Fruit fly (Drosophila melanogaster) whole organism, embryonic: ENCODE data around the gene CG17028.

ENCODE experiments used
- Antp ChIP-seq: fragments of 200-800 bp; sonication (Bioruptor generic); optimal IDR thresholded peaks from 3 replicates; lab custom pipeline; 2016; ENCODE audit warnings: missing biosample characterization, missing genetic modification characterization
- Atf3 ChIP-seq: fragments of 200-800 bp; sonication (Bioruptor generic); optimal IDR thresholded peaks from 3 replicates; lab custom pipeline; 2016; ENCODE audit warnings: missing biosample characterization, missing genetic modification characterization
- Blimp-1 ChIP-seq: fragments of 200-800 bp; sonication (Bioruptor generic); optimal IDR thresholded peaks from 3 replicates; lab custom pipeline; 2018; ENCODE audit warnings: missing biosample characterization, missing genetic modification characterization, mild to moderate bottlenecking, moderate library complexity, missing genetic modification reagents
- BtbVII ChIP-seq: fragments of 200-800 bp; sonication (Bioruptor generic); optimal IDR thresholded peaks from 3 replicates; lab custom pipeline; 2017; ENCODE audit warnings: missing biosample characterization, mild to moderate bottlenecking, missing genetic modification characterization
- CG10654 ChIP-seq: fragments of 200-800 bp; sonication (Bioruptor generic); optimal IDR thresholded peaks from 2 replicates; lab custom pipeline; 2016; ENCODE audit warnings: missing biosample characterization, missing genetic modification characterization
- CG13287 ChIP-seq: fragments of 200-800 bp; sonication (Bioruptor generic); IDR thresholded peaks from 2 replicates; pipeline ENCODE4 v1.3.6; 2022; ENCODE audit warnings: missing biosample characterization, missing genetic modification characterization; ENCODE audit not compliant: partially characterized antibody
- CG14441 ChIP-seq: fragments of 200-800 bp; sonication (Bioruptor generic); IDR thresholded peaks from 2 replicates; pipeline ENCODE4 v1.3.6; 2022; ENCODE audit warnings: missing biosample characterization, missing genetic modification characterization
- CG14860 ChIP-seq: fragments of 200-800 bp; sonication (Bioruptor generic); IDR thresholded peaks from 3 replicates; pipeline ENCODE4 v1.3.6; 2022; ENCODE audit warnings: missing biosample characterization, missing genetic modification characterization; ENCODE audit not compliant: partially characterized antibody
- CG16813 ChIP-seq: fragments of 200-800 bp; sonication (Bioruptor generic); IDR thresholded peaks from 3 replicates; pipeline ENCODE4 v1.3.6; 2022; ENCODE audit warnings: missing biosample characterization, missing genetic modification characterization; ENCODE audit not compliant: partially characterized antibody
- CG18619 ChIP-seq: fragments of 200-800 bp; sonication (Bioruptor generic); optimal IDR thresholded peaks from 3 replicates; lab custom pipeline; 2017; ENCODE audit warnings: missing biosample characterization, mild to moderate bottlenecking, missing genetic modification characterization
- CG2199 ChIP-seq: fragments of 200-800 bp; sonication (Bioruptor generic); IDR thresholded peaks from 3 replicates; pipeline ENCODE4 v1.3.6; 2022; ENCODE audit warnings: missing biosample characterization, missing genetic modification characterization
- CG32767 ChIP-seq: fragments of 200-800 bp; sonication (Bioruptor generic); IDR thresholded peaks from 2 replicates; pipeline ENCODE4 v1.3.6; 2022; ENCODE audit warnings: missing biosample characterization, missing genetic modification characterization
- CG4360 ChIP-seq: fragments of 200-800 bp; sonication (Bioruptor generic); IDR thresholded peaks from 2 replicates; pipeline ENCODE4 v1.3.6; 2022; ENCODE audit warnings: missing biosample characterization, missing genetic modification characterization
- CG4730 ChIP-seq: fragments of 200-800 bp; sonication (Bioruptor generic); IDR thresholded peaks from 2 replicates; pipeline ENCODE4 v1.3.6; 2022; ENCODE audit warnings: missing biosample characterization, missing genetic modification characterization
- CG7745 ChIP-seq: fragments of 200-800 bp; sonication (Bioruptor generic); optimal IDR thresholded peaks from 2 replicates; lab custom pipeline; 2018; ENCODE audit warnings: missing biosample characterization, mild to moderate bottlenecking, missing genetic modification characterization, moderate library complexity
- CG8359 ChIP-seq: fragments of 200-800 bp; sonication (Bioruptor generic); optimal IDR thresholded peaks from 2 replicates; lab custom pipeline; 2017; ENCODE audit warnings: missing biosample characterization, mild to moderate bottlenecking, missing genetic modification characterization, borderline replicate concordance
- Dip3 ChIP-seq: fragments of 200-800 bp; sonication (Bioruptor generic); optimal IDR thresholded peaks from 3 replicates; lab custom pipeline; 2016; ENCODE audit warnings: missing biosample characterization, missing genetic modification characterization
- Hr51 ChIP-seq, 2 experiments: fragments of 200-800 bp; sonication (Bioruptor generic); optimal IDR thresholded peaks; 2 replicates in 1 of 2; 3 replicates in 1 of 2; lab custom pipeline; 2016 to 2018; ENCODE audit warnings: missing biosample characterization in 2 of 2, missing genetic modification characterization in 2 of 2, mild to moderate bottlenecking in 1 of 2, moderate library complexity in 1 of 2
- Lpt ChIP-seq: fragments of >200 bp; optimal IDR thresholded peaks from 2 replicates; lab custom pipeline; 2018; ENCODE audit warnings: missing biosample characterization, missing genetic modification characterization
- MESR4 ChIP-seq: fragments of 200-800 bp; sonication (Bioruptor generic); optimal IDR thresholded peaks from 2 replicates; lab custom pipeline; 2018; ENCODE audit warnings: missing biosample characterization, mild to moderate bottlenecking, missing genetic modification characterization, moderate library complexity
- Med ChIP-seq: fragments of 200-800 bp; sonication (Bioruptor generic); peaks from one replicate; lab custom pipeline; 2016; ENCODE audit warnings: missing biosample characterization, missing genetic modification characterization, mild to moderate bottlenecking, inconsistent platforms, moderate library complexity
- Pdp1 ChIP-seq, 2 experiments: fragments of 200-800 bp; sonication (Bioruptor generic); optimal IDR thresholded peaks; 3 replicates each; lab custom pipeline; 2016; ENCODE audit warnings: missing biosample characterization in 2 of 2, missing genetic modification characterization in 2 of 2, mild to moderate bottlenecking in 1 of 2, moderate library complexity in 1 of 2
- Spps ChIP-seq: fragments of 200-800 bp; sonication (Bioruptor generic); optimal IDR thresholded peaks from 2 replicates; lab custom pipeline; 2018; ENCODE audit warnings: missing biosample characterization, mild to moderate bottlenecking, missing genetic modification characterization
- Sry-δ ChIP-seq: fragments of 200-800 bp; sonication (Bioruptor generic); optimal IDR thresholded peaks from 2 replicates; lab custom pipeline; 2016; ENCODE audit warnings: missing biosample characterization, missing genetic modification characterization
- bcd ChIP-seq: fragments of 200-800 bp; sonication (Bioruptor generic); optimal IDR thresholded peaks from 2 replicates; lab custom pipeline; 2017; ENCODE audit warnings: missing biosample characterization, mild to moderate bottlenecking, missing genetic modification characterization
- crp ChIP-seq, 2 experiments: fragments of 200-800 bp; sonication (Bioruptor generic); optimal IDR thresholded peaks; 2 replicates in 1 of 2; 3 replicates in 1 of 2; lab custom pipeline; 2017; ENCODE audit warnings: missing biosample characterization in 2 of 2, missing genetic modification characterization in 2 of 2, mild to moderate bottlenecking in 1 of 2, moderate library complexity in 1 of 2
- disco-r ChIP-seq: fragments of 200-800 bp; sonication (Bioruptor generic); optimal IDR thresholded peaks from 2 replicates; lab custom pipeline; 2016; ENCODE audit warnings: missing biosample characterization, missing genetic modification characterization
- esg ChIP-seq: fragments of 200-800 bp; sonication (Bioruptor generic); conservative IDR thresholded peaks from 2 replicates; pipeline ENCODE4 v1.3.6; 2022; ENCODE audit warnings: missing biosample characterization, missing genetic modification characterization
- ewg ChIP-seq: fragments of 200-800 bp; sonication (Bioruptor generic); optimal IDR thresholded peaks from 3 replicates; lab custom pipeline; 2017; ENCODE audit warnings: mild to moderate bottlenecking, missing biosample characterization, missing genetic modification reagents, missing genetic modification characterization
- fd96Cb ChIP-seq: fragments of 200-800 bp; sonication (Bioruptor generic); optimal IDR thresholded peaks from 2 replicates; lab custom pipeline; 2018; ENCODE audit warnings: missing biosample characterization, mild to moderate bottlenecking, missing genetic modification characterization, moderate library complexity
- fu2 ChIP-seq: fragments of 200-800 bp; sonication (Bioruptor generic); optimal IDR thresholded peaks from 2 replicates; lab custom pipeline; 2016; ENCODE audit warnings: missing biosample characterization, missing genetic modification characterization
- h ChIP-seq: fragments of >200 bp; optimal IDR thresholded peaks from 2 replicates; lab custom pipeline; 2017
- hb ChIP-seq: fragments of 200-800 bp; sonication (Bioruptor generic); IDR thresholded peaks from 3 replicates; pipeline ENCODE4 v1.3.6; 2022; ENCODE audit warnings: missing biosample characterization, missing genetic modification characterization; ENCODE audit not compliant: partially characterized antibody
- hkb ChIP-seq, 2 experiments: fragments of 200-800 bp in 1 of 2; fragments of >200 bp in 1 of 2; sonication (Bioruptor generic) in 1 of 2; IDR thresholded peaks in 1 of 2; optimal IDR thresholded peaks in 1 of 2; 2 replicates each; pipeline versions ENCODE4 v1.3.6 to Lab custom; 2017 to 2022; ENCODE audit warnings: missing biosample characterization in 1 of 2, missing genetic modification characterization in 1 of 2
- jumu ChIP-seq: fragments of 200-800 bp; sonication (Bioruptor generic); optimal IDR thresholded peaks from 3 replicates; lab custom pipeline; 2016; ENCODE audit warnings: missing biosample characterization, missing genetic modification characterization
- odd ChIP-seq: fragments of 200-800 bp; sonication (Bioruptor generic); optimal IDR thresholded peaks from 2 replicates; lab custom pipeline; 2017; ENCODE audit warnings: missing biosample characterization, mild to moderate bottlenecking, missing genetic modification characterization
- pho ChIP-seq: fragments of 200-800 bp; sonication (Bioruptor generic); optimal IDR thresholded peaks from 2 replicates; lab custom pipeline; 2016; ENCODE audit warnings: missing biosample characterization, missing genetic modification characterization
- ranshi ChIP-seq: fragments of 200-800 bp; sonication (Bioruptor generic); IDR thresholded peaks from 2 replicates; pipeline ENCODE4 v1.3.6; 2022; ENCODE audit warnings: missing biosample characterization, missing genetic modification characterization
- ro ChIP-seq: fragments of 200-800 bp; sonication (Bioruptor generic); IDR thresholded peaks from 2 replicates; pipeline ENCODE4 v1.3.6; 2022; ENCODE audit warnings: missing biosample characterization, missing genetic modification characterization
- sd ChIP-seq: fragments of 200-800 bp; sonication (Bioruptor generic); optimal IDR thresholded peaks from 3 replicates; lab custom pipeline; 2018; ENCODE audit warnings: missing biosample characterization, mild to moderate bottlenecking, missing genetic modification characterization, moderate library complexity
- slou ChIP-seq: fragments of 200-800 bp; sonication (Bioruptor generic); optimal IDR thresholded peaks from 3 replicates; lab custom pipeline; 2016; ENCODE audit warnings: missing biosample characterization, missing genetic modification characterization
- so ChIP-seq: fragments of 200-800 bp; sonication (Bioruptor generic); IDR thresholded peaks from 3 replicates; pipeline ENCODE4 v1.3.6; 2022; ENCODE audit warnings: missing biosample characterization, missing genetic modification characterization
- sqz ChIP-seq: fragments of 200-800 bp; sonication (Bioruptor generic); optimal IDR thresholded peaks from 3 replicates; lab custom pipeline; 2018; ENCODE audit warnings: missing biosample characterization, mild to moderate bottlenecking, missing genetic modification characterization
- stc ChIP-seq: fragments of 200-800 bp; sonication (Bioruptor generic); IDR thresholded peaks from 2 replicates; pipeline ENCODE4 v1.3.6; 2022; ENCODE audit warnings: missing biosample characterization, missing genetic modification characterization
- stwl ChIP-seq: fragments of 200-800 bp; sonication (Bioruptor generic); optimal IDR thresholded peaks from 3 replicates; lab custom pipeline; 2018; ENCODE audit warnings: missing biosample characterization, mild to moderate bottlenecking, missing genetic modification characterization, moderate library complexity
- tin ChIP-seq: fragments of 200-800 bp; sonication (Bioruptor generic); optimal IDR thresholded peaks from 3 replicates; lab custom pipeline; 2016; ENCODE audit warnings: missing biosample characterization, missing genetic modification characterization
- vnd ChIP-seq: fragments of 200-800 bp; sonication (Bioruptor generic); IDR thresholded peaks from 3 replicates; pipeline ENCODE4 v1.3.6; 2022; ENCODE audit warnings: missing biosample characterization, missing genetic modification characterization; ENCODE audit not compliant: partially characterized antibody
- zen2 ChIP-seq: fragments of 200-800 bp; sonication (Bioruptor generic); IDR thresholded peaks from 3 replicates; pipeline ENCODE4 v1.3.6; 2022; ENCODE audit warnings: missing biosample characterization, missing genetic modification characterization; ENCODE audit not compliant: partially characterized antibody

The CG17028 gene

dm6 chr3L:15999358-16000005, 21.2 kb downstream of the CG17028 start (continued):
- TF ChIP-seq fd96Cb (tag; lab: Kevin White, UChicago) (peak; percentile 6), stc (GFP tag; lab: Robert Waterston, UW) (no peak), Blimp-1 (GFP tag; lab: Kevin White, UChicago) (no peak), ranshi (GFP tag; lab: Robert Waterston, UW) (peak; percentile 56; the same call in 1 of the 2 replicates), CG13287 (peak; percentile 18; the same call in 1 of the 2 replicates), vnd (no peak), CG16813 (GFP tag; lab: Robert Waterston, UW) (no peak), jumu (GFP tag; lab: Kevin White, UChicago) (no peak), zen2 (GFP tag; lab: Robert Waterston, UW) (no peak), MESR4 (GFP tag; lab: Kevin White, UChicago) (no peak), Dip3 (GFP tag; lab: Kevin White, UChicago) (no peak), CG18619 (peak; percentile 48), sqz (GFP tag; lab: Kevin White, UChicago) (peak; percentile 85), BtbVII (GFP tag; lab: Kevin White, UChicago) (peak; percentile 52), Hr51 (GFP tag; optimal IDR thresholded peaks at IDR 0.05; lab: Kevin White, UChicago) (peak; percentile 49 to 65), pho (GFP tag; lab: Kevin White, UChicago) (peak; percentile 13), Pdp1 (GFP tag; optimal IDR thresholded peaks at IDR 0.05; lab: Kevin White, UChicago) (peak in 1 of 2 experiments; percentile 41), crp (GFP tag; optimal IDR thresholded peaks at IDR 0.05; lab: Kevin White, UChicago) (no peak), hkb (optimal IDR thresholded peaks at IDR 0.05; lab: Kevin White, UChicago) (no peak), hkb (GFP tag; IDR thresholded peaks at IDR 0.05; lab: Robert Waterston, UW) (peak; percentile 49), disco-r (no peak), slou (no peak), bcd (GFP tag; lab: Kevin White, UChicago) (peak; percentile 11), CG8359 (GFP tag; lab: Kevin White, UChicago) (no peak), stwl (tag; lab: Kevin White, UChicago) (no peak), h (lab: Kevin White, UChicago) (no peak), CG4730 (GFP tag; lab: Robert Waterston, UW) (no peak), Lpt (no peak), CG14860 (no peak), hb (GFP tag; lab: Robert Waterston, UW) (no peak), CG32767 (GFP tag; lab: Robert Waterston, UW) (0 out of 2 replicates have a peak, but pooled peaks have one; percentile 28), CG14441 (GFP tag; lab: Robert Waterston, UW) (peak; percentile 37), Atf3 (GFP tag; lab: Kevin White, UChicago) (peak; percentile 14), CG2199 (GFP tag; lab: Robert Waterston, UW) (0 out of 3 replicates have a peak, but pooled peaks have one; percentile 24), Spps (no peak), esg (0 out of 2 replicates have a peak, but pooled peaks have one; percentile 13), Med (peak; percentile 73), fu2 (GFP tag; lab: Kevin White, UChicago) (peak; percentile 10), ewg (GFP tag; lab: Kevin White, UChicago) (no peak), so (GFP tag; lab: Robert Waterston, UW) (peak; percentile 61; the same call in 2 of the 3 replicates), Antp (no peak), sd (tag; lab: Kevin White, UChicago) (peak; percentile 92), Sry-δ (GFP tag; lab: Kevin White, UChicago) (no peak), ro (GFP tag; lab: Robert Waterston, UW) (no peak), odd (GFP tag; lab: Kevin White, UChicago) (no peak), CG7745 (peak; percentile 63), CG4360 (0 out of 2 replicates have a peak, but pooled peaks have one; percentile 19), tin (GFP tag; lab: Kevin White, UChicago) (no peak), CG10654 (peak; percentile 9)
